Fruit fly (Drosophila melanogaster) whole organism, embryonic: ENCODE measurements around the gene heix.

Source experiments
- CG12744 ChIP-seq: fragments of 200-800 bp; sonication (Bioruptor generic); optimal IDR thresholded peaks from 2 replicates; lab custom pipeline; 2016; ENCODE audit warnings: missing biosample characterization, missing genetic modification characterization
- CG1647 ChIP-seq: fragments of 200-800 bp; sonication (Bioruptor generic); optimal IDR thresholded peaks from 3 replicates; lab custom pipeline; 2016; ENCODE audit warnings: missing biosample characterization, missing genetic modification characterization
- CG17359 ChIP-seq: fragments of 200-800 bp; sonication (Bioruptor generic); optimal IDR thresholded peaks from 3 replicates; lab custom pipeline; 2018; ENCODE audit warnings: missing biosample characterization, mild to moderate bottlenecking, missing genetic modification characterization, moderate library complexity
- CG18262 ChIP-seq: fragments of 200-800 bp; optimal IDR thresholded peaks from 3 replicates; lab custom pipeline; 2019; ENCODE audit warnings: missing biosample characterization, mild to moderate bottlenecking, missing genetic modification characterization, moderate library complexity
- CG18476 ChIP-seq: fragments of 200-800 bp; sonication (Bioruptor generic); optimal IDR thresholded peaks from 2 replicates; lab custom pipeline; 2016; ENCODE audit warnings: missing biosample characterization, mild to moderate bottlenecking, missing genetic modification characterization
- CG2116 ChIP-seq: fragments of 200-800 bp; sonication (Bioruptor generic); optimal IDR thresholded peaks from 3 replicates; lab custom pipeline; 2018; ENCODE audit warnings: missing biosample characterization, mild to moderate bottlenecking, missing genetic modification characterization
- CG2712 ChIP-seq: fragments of 200-800 bp; optimal IDR thresholded peaks from 3 replicates; lab custom pipeline; 2019; ENCODE audit warnings: missing biosample characterization, mild to moderate bottlenecking, missing genetic modification characterization, moderate library complexity
- CG2889 ChIP-seq: fragments of 200-800 bp; sonication (Bioruptor generic); IDR thresholded peaks from 3 replicates; pipeline ENCODE4 v1.3.6; 2022; ENCODE audit warnings: missing biosample characterization, missing genetic modification characterization
- CG3281 ChIP-seq: fragments of 200-800 bp; sonication (Bioruptor generic); optimal IDR thresholded peaks from 3 replicates; lab custom pipeline; 2017; ENCODE audit warnings: missing biosample characterization, mild to moderate bottlenecking, missing genetic modification characterization
- CG33213 ChIP-seq: fragments of 200-800 bp; sonication (Bioruptor generic); optimal IDR thresholded peaks from 3 replicates; lab custom pipeline; 2016; ENCODE audit warnings: missing biosample characterization, missing genetic modification characterization
- CG34422 ChIP-seq: fragments of 200-800 bp; sonication (Bioruptor generic); IDR thresholded peaks from 3 replicates; pipeline ENCODE4 v1.3.6; 2022; ENCODE audit warnings: missing biosample characterization, missing genetic modification characterization
- CG43689 ChIP-seq: fragments of 200-800 bp; sonication (Bioruptor generic); IDR thresholded peaks from 2 replicates; pipeline ENCODE4 v1.3.6; 2022; ENCODE audit warnings: missing biosample characterization, missing genetic modification characterization
- CG4404 ChIP-seq: fragments of 200-800 bp; sonication (Bioruptor generic); IDR thresholded peaks from 2 replicates; pipeline ENCODE4 v1.3.6; 2022; ENCODE audit warnings: missing biosample characterization, missing genetic modification characterization
- CG4617 ChIP-seq: fragments of 200-800 bp; sonication (Bioruptor generic); optimal IDR thresholded peaks from 3 replicates; lab custom pipeline; 2016; ENCODE audit warnings: missing biosample characterization, missing genetic modification characterization, borderline replicate concordance
- CG4854 ChIP-seq: fragments of 200-800 bp; sonication (Bioruptor generic); optimal IDR thresholded peaks from 2 replicates; lab custom pipeline; 2016; ENCODE audit warnings: missing biosample characterization, missing genetic modification characterization, inconsistent platforms
- CG7839 ChIP-seq: fragments of 200-800 bp; sonication (Bioruptor generic); optimal IDR thresholded peaks from 3 replicates; lab custom pipeline; 2018; ENCODE audit warnings: missing biosample characterization, mild to moderate bottlenecking, missing genetic modification characterization, moderate library complexity
- CG8089 ChIP-seq: fragments of 200-800 bp; sonication (Bioruptor generic); optimal IDR thresholded peaks from 3 replicates; lab custom pipeline; 2016; ENCODE audit warnings: missing biosample characterization, missing genetic modification characterization
- CG8290 ChIP-seq, 3 experiments: fragments of 200-800 bp; sonication (Bioruptor generic); optimal IDR thresholded peaks; 2 replicates each; lab custom pipeline; 2016 to 2019; ENCODE audit warnings: missing biosample characterization in 3 of 3, missing genetic modification characterization in 3 of 3, mild to moderate bottlenecking in 2 of 3, moderate library complexity in 1 of 3
- CG8478 ChIP-seq: fragments of >200 bp; optimal IDR thresholded peaks from 2 replicates; lab custom pipeline; 2018
- D19B ChIP-seq: fragments of 200-800 bp; sonication (Bioruptor generic); optimal IDR thresholded peaks from 2 replicates; lab custom pipeline; 2017; ENCODE audit warnings: missing biosample characterization, mild to moderate bottlenecking, missing genetic modification characterization
- Dek ChIP-seq: fragments of 200-800 bp; sonication (Bioruptor generic); optimal IDR thresholded peaks from 3 replicates; lab custom pipeline; 2019; ENCODE audit warnings: missing biosample characterization, mild to moderate bottlenecking, missing genetic modification characterization, moderate library complexity
- Doc3 ChIP-seq: fragments of 200-800 bp; sonication (Bioruptor generic); IDR thresholded peaks from 3 replicates; pipeline ENCODE4 v1.3.6; 2022; ENCODE audit warnings: missing biosample characterization, missing genetic modification characterization; ENCODE audit not compliant: partially characterized antibody
- Fer1 ChIP-seq: fragments of 200-800 bp; sonication (Bioruptor generic); optimal IDR thresholded peaks from 2 replicates; lab custom pipeline; 2017; ENCODE audit warnings: missing biosample characterization, mild to moderate bottlenecking, missing genetic modification characterization
- Hmr ChIP-seq: fragments of 200-800 bp; sonication (Bioruptor generic); optimal IDR thresholded peaks from 3 replicates; lab custom pipeline; 2017; ENCODE audit warnings: mild to moderate bottlenecking, missing biosample characterization, missing genetic modification reagents, missing genetic modification characterization
- Hr39 ChIP-seq: fragments of >200 bp; optimal IDR thresholded peaks from 2 replicates; lab custom pipeline; 2017
- Hr78 ChIP-seq, 2 experiments: fragments of 200-800 bp in 1 of 2; fragments of >200 bp in 1 of 2; sonication (Bioruptor generic) in 1 of 2; optimal IDR thresholded peaks; 2 replicates each; lab custom pipeline; 2017 to 2019; ENCODE audit warnings: missing biosample characterization in 2 of 2, missing genetic modification characterization in 2 of 2, mild to moderate bottlenecking in 1 of 2, moderate library complexity in 1 of 2
- Neu2 ChIP-seq: fragments of 200-800 bp; sonication (Bioruptor generic); optimal IDR thresholded peaks from 3 replicates; lab custom pipeline; 2016; ENCODE audit warnings: missing biosample characterization, missing genetic modification characterization, borderline replicate concordance
- Pdp1 ChIP-seq, 2 experiments: fragments of 200-800 bp; sonication (Bioruptor generic); optimal IDR thresholded peaks; 3 replicates each; lab custom pipeline; 2016; ENCODE audit warnings: missing biosample characterization in 2 of 2, missing genetic modification characterization in 2 of 2, mild to moderate bottlenecking in 1 of 2, moderate library complexity in 1 of 2
- Sox100B ChIP-seq: fragments of 200-800 bp; sonication (Bioruptor generic); optimal IDR thresholded peaks from 3 replicates; lab custom pipeline; 2018; ENCODE audit warnings: missing biosample characterization, mild to moderate bottlenecking, missing genetic modification characterization
- Sox102F ChIP-seq: fragments of 200-800 bp; sonication (Bioruptor generic); optimal IDR thresholded peaks from 2 replicates; lab custom pipeline; 2018; ENCODE audit warnings: missing biosample characterization, mild to moderate bottlenecking, missing genetic modification characterization, moderate library complexity
- Sry-δ ChIP-seq: fragments of 200-800 bp; sonication (Bioruptor generic); optimal IDR thresholded peaks from 2 replicates; lab custom pipeline; 2016; ENCODE audit warnings: missing biosample characterization, missing genetic modification characterization
- ac ChIP-seq: fragments of 200-800 bp; sonication (Bioruptor generic); optimal IDR thresholded peaks from 3 replicates; lab custom pipeline; 2017; ENCODE audit warnings: missing biosample characterization, mild to moderate bottlenecking, missing genetic modification characterization
- cad ChIP-seq: fragments of >200 bp; optimal IDR thresholded peaks from 2 replicates; lab custom pipeline; 2017; ENCODE audit warnings: missing biosample characterization, missing genetic modification characterization
- chm ChIP-seq: fragments of 200-800 bp; sonication (Bioruptor generic); IDR thresholded peaks from 2 replicates; pipeline ENCODE4 v1.3.6; 2022; ENCODE audit warnings: missing biosample characterization, missing genetic modification characterization
- crp ChIP-seq, 2 experiments: fragments of 200-800 bp; sonication (Bioruptor generic); optimal IDR thresholded peaks; 2 replicates in 1 of 2; 3 replicates in 1 of 2; lab custom pipeline; 2017; ENCODE audit warnings: missing biosample characterization in 2 of 2, missing genetic modification characterization in 2 of 2, mild to moderate bottlenecking in 1 of 2, moderate library complexity in 1 of 2
- danr ChIP-seq: fragments of 200-800 bp; sonication (Bioruptor generic); IDR thresholded peaks from 2 replicates; pipeline ENCODE4 v1.3.6; 2022; ENCODE audit warnings: missing biosample characterization, missing genetic modification characterization
- dimm ChIP-seq: fragments of 200-800 bp; sonication (Bioruptor generic); IDR thresholded peaks from 2 replicates; pipeline ENCODE4 v1.3.6; 2022; ENCODE audit warnings: missing biosample characterization, missing genetic modification characterization
- dm ChIP-seq: fragments of 200-800 bp; sonication (Bioruptor generic); optimal IDR thresholded peaks from 3 replicates; lab custom pipeline; 2016; ENCODE audit warnings: missing biosample characterization, missing genetic modification characterization
- ftz-f1 ChIP-seq: fragments of 200-800 bp; sonication (Bioruptor generic); optimal IDR thresholded peaks from 2 replicates; lab custom pipeline; 2016; ENCODE audit warnings: missing biosample characterization, missing genetic modification characterization
- hbn ChIP-seq: fragments of 200-800 bp; sonication (Bioruptor generic); IDR thresholded peaks from 2 replicates; pipeline ENCODE4 v1.3.6; 2022; ENCODE audit warnings: missing biosample characterization, missing genetic modification characterization; ENCODE audit not compliant: partially characterized antibody
- lilli ChIP-seq: fragments of 200-800 bp; sonication (Bioruptor generic); optimal IDR thresholded peaks from 3 replicates; lab custom pipeline; 2016; ENCODE audit warnings: missing biosample characterization, missing genetic modification characterization
- maf-S ChIP-seq: fragments of 200-800 bp; sonication (Bioruptor generic); optimal IDR thresholded peaks from 2 replicates; lab custom pipeline; 2016; ENCODE audit warnings: missing biosample characterization, missing genetic modification characterization
- nmo ChIP-seq: fragments of 200-800 bp; sonication (Bioruptor generic); optimal IDR thresholded peaks from 2 replicates; lab custom pipeline; 2018; ENCODE audit warnings: missing biosample characterization, mild to moderate bottlenecking, missing genetic modification characterization, moderate library complexity
- otp ChIP-seq: fragments of 200-800 bp; sonication (Bioruptor generic); IDR thresholded peaks from 3 replicates; pipeline ENCODE4, ENCODE4 v1.3.6; 2022; ENCODE audit warnings: missing biosample characterization, missing genetic modification characterization
- psq ChIP-seq: fragments of 200-800 bp; sonication (Bioruptor generic); optimal IDR thresholded peaks from 2 replicates; lab custom pipeline; 2017; ENCODE audit warnings: missing biosample characterization, missing genetic modification characterization
- sens ChIP-seq: fragments of 200-800 bp; sonication (Bioruptor generic); peaks from one replicate; lab custom pipeline; 2016; ENCODE audit warnings: missing biosample characterization, missing genetic modification characterization
- slbo ChIP-seq: fragments of 200-800 bp; sonication (Bioruptor generic); IDR thresholded peaks from 2 replicates; pipeline ENCODE4 v1.3.6; 2022; ENCODE audit warnings: missing biosample characterization, missing genetic modification characterization
- tap ChIP-seq: fragments of 200-800 bp; optimal IDR thresholded peaks from 3 replicates; lab custom pipeline; 2019; ENCODE audit warnings: missing biosample characterization, mild to moderate bottlenecking, missing genetic modification characterization, moderate library complexity

Gene heix

DNA sequence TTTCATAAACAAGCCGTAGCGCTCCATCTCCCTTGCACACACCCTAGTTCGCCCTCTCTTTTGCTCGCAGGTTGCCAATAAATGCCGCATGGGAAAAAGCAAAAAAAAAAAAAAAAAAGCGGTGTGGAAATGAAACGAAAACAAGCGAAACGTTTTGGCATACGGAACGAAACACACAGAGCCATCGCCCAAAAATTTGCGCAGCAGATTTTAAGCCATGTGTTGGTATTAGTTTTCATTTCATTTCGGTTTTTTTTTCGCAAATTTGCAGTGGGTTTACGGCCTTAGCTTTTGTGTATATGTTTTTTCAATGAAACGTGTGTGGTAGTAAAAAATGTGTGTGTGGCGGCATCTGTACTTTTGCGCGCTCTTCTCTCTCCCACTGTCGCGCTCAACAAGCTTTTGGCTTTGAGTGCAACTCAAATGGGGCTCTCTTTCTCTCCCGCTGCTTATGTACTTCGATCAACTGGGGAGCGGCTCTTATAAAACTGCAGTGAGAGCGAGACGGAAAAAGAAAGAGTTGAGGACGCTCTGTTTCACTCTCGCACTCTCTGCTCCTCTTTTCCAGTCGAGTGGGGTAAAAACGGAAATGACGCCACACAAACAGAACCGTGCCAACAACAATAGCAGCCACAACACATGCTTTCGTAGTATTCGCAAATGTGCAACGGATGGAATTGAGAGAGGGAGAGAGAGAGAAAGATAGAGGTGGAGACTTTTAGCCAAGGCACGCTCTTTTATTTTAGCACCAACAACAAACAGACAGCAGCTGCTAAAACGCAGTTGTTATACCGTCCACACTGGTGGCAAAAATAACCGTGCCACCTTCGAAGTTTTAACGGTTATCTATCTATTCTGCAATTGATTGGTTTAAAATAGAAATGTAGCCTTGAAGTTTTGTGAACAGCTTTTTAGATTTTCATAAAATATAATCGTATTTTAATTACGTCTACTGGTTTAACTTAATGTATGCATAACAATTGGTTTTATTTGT lies 15.1 kb downstream of the heix start (continued):
- TF ChIP-seq CG18476 (GFP tag; lab: Kevin White, UChicago) (peak; percentile 25), CG17359 (tag; lab: Kevin White, UChicago) (peak; percentile 54), Hmr (peak; percentile 74), CG8290 (GFP tag; optimal IDR thresholded peaks at IDR 0.05; lab: Kevin White, UChicago) (no peak), CG8290 (tag; optimal IDR thresholded peaks at IDR 0.05; lab: Kevin White, UChicago) (peak in 1 of 2 experiments; percentile 66), CG18262 (peak; percentile 27), ftz-f1 (GFP tag; lab: Kevin White, UChicago) (peak; percentile 31), CG12744 (GFP tag; lab: Kevin White, UChicago) (peak; percentile 13), D19B (GFP tag; lab: Kevin White, UChicago) (peak; percentile 46), psq (GFP tag; lab: Kevin White, UChicago) (no peak), hbn (no peak), otp (no peak), sens (GFP tag; lab: Kevin White, UChicago) (peak; percentile 94), tap (tag; lab: Kevin White, UChicago) (no peak), danr (GFP tag; lab: Robert Waterston, UW) (no peak), slbo (GFP tag; lab: Robert Waterston, UW) (no peak), dimm (GFP tag; lab: Robert Waterston, UW) (no peak), CG3281 (GFP tag; lab: Kevin White, UChicago) (peak; percentile 83), lilli (GFP tag; lab: Kevin White, UChicago) (peak; percentile 64), CG2116 (GFP tag; lab: Kevin White, UChicago) (peak; percentile 20), Sox100B (GFP tag; lab: Kevin White, UChicago) (peak; percentile 25), Dek (tag; lab: Kevin White, UChicago) (peak; percentile 59), CG2712 (peak; percentile 33), CG2889 (no peak), Hr39 (lab: Kevin White, UChicago) (no peak), CG7839 (tag; lab: Kevin White, UChicago) (peak; percentile 59), CG34422 (GFP tag; lab: Robert Waterston, UW) (no peak), CG4404 (no peak), CG4617 (GFP tag; lab: Kevin White, UChicago) (no peak), crp (GFP tag; optimal IDR thresholded peaks at IDR 0.05; lab: Kevin White, UChicago) (peak in 1 of 2 experiments; percentile 56), chm (no peak), CG8089 (GFP tag; lab: Kevin White, UChicago) (peak; percentile 13), CG1647 (GFP tag; lab: Kevin White, UChicago) (peak; percentile 0), CG4854 (peak; percentile 36), Pdp1 (GFP tag; optimal IDR thresholded peaks at IDR 0.05; lab: Kevin White, UChicago) (peak in 1 of 2 experiments; percentile 54), CG8478 (lab: Kevin White, UChicago) (peak; percentile 74), cad (peak; percentile 28), Doc3 (GFP tag; lab: Robert Waterston, UW) (no peak), maf-S (GFP tag; lab: Kevin White, UChicago) (peak; percentile 8), ac (GFP tag; lab: Kevin White, UChicago) (peak; percentile 9), Sry-δ (GFP tag; lab: Kevin White, UChicago) (peak; percentile 17), Sox102F (peak; percentile 54), CG43689 (GFP tag; lab: Robert Waterston, UW) (no peak), Fer1 (GFP tag; lab: Kevin White, UChicago) (peak; percentile 45), Hr78 (GFP tag; optimal IDR thresholded peaks at IDR 0.05; lab: Kevin White, UChicago) (no peak), dm (GFP tag; lab: Kevin White, UChicago) (peak; percentile 47), Neu2 (GFP tag; lab: Kevin White, UChicago) (no peak), nmo (peak; percentile 37), CG33213 (GFP tag; lab: Kevin White, UChicago) (no peak)
